Worm (Caenorhabditis elegans): Measurements from ENCODE around the gene abts-2.

DNA sequence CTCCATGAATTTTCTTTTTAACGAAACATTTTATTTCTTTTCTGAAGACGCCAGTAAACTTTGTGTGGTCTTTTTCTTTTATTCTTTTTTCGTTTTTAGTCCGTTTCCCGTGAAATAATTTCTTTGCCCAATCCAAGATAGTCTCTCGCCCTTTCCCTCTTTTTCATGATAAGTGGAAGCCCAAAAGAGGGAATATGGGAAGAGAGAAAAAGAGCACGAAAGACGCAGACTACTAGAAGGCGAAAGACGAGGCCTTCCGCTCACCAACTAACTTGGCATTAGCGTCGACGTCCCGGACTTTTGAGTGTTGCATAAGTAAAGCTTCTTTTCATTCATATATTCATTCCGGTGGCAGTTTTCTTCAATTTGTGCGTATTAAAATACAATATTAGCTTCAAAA is 32.6 kb upstream of the abts-2 start:
- TF ChIP-seq flt-1 (GFP tag; IDR thresholded peaks at IDR 0.05) (no peak), cog-1 (tag; optimal IDR thresholded peaks at IDR 0.05) (no peak), ztf-23 (GFP tag; IDR thresholded peaks at IDR 0.05) (no peak), T22C8.4 (GFP tag; IDR thresholded peaks at IDR 0.05) (no peak), ztf-29 (GFP tag; IDR thresholded peaks at IDR 0.05) (no peak), ref-1 (GFP tag; conservative IDR thresholded peaks at IDR 0.05) (no peak), klf-2 (GFP tag; conservative IDR thresholded peaks at IDR 0.05) (no peak), med-1 (GFP tag; optimal IDR thresholded peaks at IDR 0.05; ENCODE audit: insufficient read depth) (no peak)
